Worm (Caenorhabditis elegans) whole organism, L1 larva: Measurements from ENCODE around the gene Y39F10C.3.

Source experiments
- C04F5.9 ChIP-seq: sonication (generic microtip); optimal IDR thresholded peaks from 2 replicates; lab custom pipeline; 2016; ENCODE audit warnings: missing genetic modification characterization, missing compliant biosample characterization
- alr-1 ChIP-seq: fragments of 200-800 bp; sonication (Bioruptor generic); optimal IDR thresholded peaks from 2 replicates; lab custom pipeline; 2018; ENCODE audit warnings: borderline replicate concordance, mild to moderate bottlenecking, missing genetic modification characterization, missing compliant biosample characterization
- ama-1 ChIP-seq: fragments of 150-350 bp; optimal IDR thresholded peaks from 2 replicates; lab custom pipeline; 2014
- dsc-1 ChIP-seq: sonication (generic microtip); optimal IDR thresholded peaks from 2 replicates; lab custom pipeline; 2016; ENCODE audit warnings: mild to moderate bottlenecking, missing genetic modification characterization, missing compliant biosample characterization
- efl-1 ChIP-seq, 4 experiments: fragments of 150-350 bp; optimal IDR thresholded peaks in 3 of 4; peaks in 1 of 4; 1 replicate in 1 of 4; 2 replicates in 3 of 4; lab custom pipeline; 2014; ENCODE audit warnings: missing biosample characterization in 2 of 4, missing genetic modification characterization in 2 of 4, missing genetic modification reagents in 2 of 4
- efl-3 ChIP-seq: fragments of 200-800 bp; sonication (Bioruptor generic); optimal IDR thresholded peaks from 2 replicates; lab custom pipeline; 2018; ENCODE audit warnings: mild to moderate bottlenecking, missing genetic modification characterization, missing compliant biosample characterization
- egl-13 ChIP-seq: sonication (generic microtip); optimal IDR thresholded peaks from 2 replicates; lab custom pipeline; 2016; ENCODE audit warnings: missing genotype, missing genetic modification reagents, missing genetic modification characterization, missing compliant biosample characterization
- egl-27 ChIP-seq, 2 experiments: fragments of 150-350 bp in 1 of 2; sonication (generic microtip); optimal IDR thresholded peaks; 3 replicates each; lab custom pipeline; 2017 to 2018; ENCODE audit warnings: missing biosample characterization in 2 of 2, missing genetic modification characterization in 2 of 2, missing genetic modification reagents in 2 of 2
- elt-2 ChIP-seq: sonication (generic microtip); optimal IDR thresholded peaks from 2 replicates; lab custom pipeline; 2016; ENCODE audit warnings: missing genetic modification characterization, mild to moderate bottlenecking, inconsistent platforms, missing compliant biosample characterization, missing genetic modification reagents
- ets-5 ChIP-seq: fragments of 200-800 bp; sonication (Bioruptor generic); IDR thresholded peaks from 2 replicates; pipeline ENCODE4 v1.3.6; 2022; ENCODE audit warnings: missing genetic modification characterization, missing compliant biosample characterization
- fkh-10 ChIP-seq: sonication (generic microtip); optimal IDR thresholded peaks from 2 replicates; lab custom pipeline; 2017; ENCODE audit warnings: missing biosample characterization, missing genetic modification reagents, missing genetic modification characterization
- fkh-4 ChIP-seq: sonication (generic microtip); optimal IDR thresholded peaks from 2 replicates; lab custom pipeline; 2016; ENCODE audit warnings: missing compliant biosample characterization, missing genetic modification characterization, borderline replicate concordance
- grh-1 ChIP-seq: fragments of 200-800 bp; sonication (Bioruptor generic); IDR thresholded peaks from 2 replicates; pipeline ENCODE4 v1.3.6; 2022; ENCODE audit warnings: missing genetic modification reagents, missing genetic modification characterization, missing compliant biosample characterization
- hpl-2 ChIP-seq: fragments of 150-350 bp; optimal IDR thresholded peaks from 2 replicates; lab custom pipeline; 2014; ENCODE audit warnings: missing biosample characterization, missing genetic modification reagents, missing genetic modification characterization
- jun-1 ChIP-seq: fragments of 150-350 bp; optimal IDR thresholded peaks from 2 replicates; lab custom pipeline; 2014; ENCODE audit warnings: missing biosample characterization, missing genetic modification reagents, missing genetic modification characterization
- lin-14 ChIP-seq: fragments of 200-800 bp; sonication (Bioruptor generic); optimal IDR thresholded peaks from 2 replicates; lab custom pipeline; 2018; ENCODE audit warnings: mild to moderate bottlenecking, missing genetic modification characterization, moderate library complexity, missing compliant biosample characterization
- lin-15B ChIP-seq: fragments of 150-350 bp; sonication (generic microtip); optimal IDR thresholded peaks from 3 replicates; lab custom pipeline; 2014; ENCODE audit warnings: missing biosample characterization, missing genetic modification characterization
- lir-3 ChIP-seq: sonication (generic microtip); optimal IDR thresholded peaks from 2 replicates; lab custom pipeline; 2016; ENCODE audit warnings: mild to moderate bottlenecking, missing genetic modification characterization, moderate library complexity, missing compliant biosample characterization; ENCODE audit not compliant: poor library complexity
- lsy-2 ChIP-seq, 2 experiments: fragments of 150-350 bp; optimal IDR thresholded peaks; 2 replicates each; lab custom pipeline; 2014; ENCODE audit warnings: missing biosample characterization in 2 of 2, missing genetic modification characterization in 2 of 2
- mab-9 ChIP-seq: fragments of 200-800 bp; sonication (Bioruptor generic); IDR thresholded peaks from 2 replicates; pipeline ENCODE4 v1.3.6; 2022; ENCODE audit warnings: missing genetic modification reagents, missing genetic modification characterization, missing compliant biosample characterization
- mdl-1 ChIP-seq, 2 experiments: fragments of 150-350 bp; optimal IDR thresholded peaks; 2 replicates each; lab custom pipeline; 2014 to 2017; ENCODE audit warnings: missing biosample characterization in 2 of 2, missing genetic modification characterization in 2 of 2, inconsistent platforms in 1 of 2
- mep-1 ChIP-seq: fragments of 150-350 bp; optimal IDR thresholded peaks from 2 replicates; lab custom pipeline; 2014; ENCODE audit warnings: missing biosample characterization, missing genetic modification characterization
- nhr-12 ChIP-seq: sonication (generic microtip); optimal IDR thresholded peaks from 2 replicates; lab custom pipeline; 2017; ENCODE audit warnings: missing biosample characterization, missing genetic modification characterization
- nhr-19 ChIP-seq: fragments of 200-800 bp; sonication (Bioruptor generic); conservative IDR thresholded peaks from 2 replicates; pipeline ENCODE4 v1.3.6; 2022; ENCODE audit warnings: missing genetic modification characterization, missing compliant biosample characterization
- nhr-20 ChIP-seq: sonication (generic microtip); optimal IDR thresholded peaks from 2 replicates; lab custom pipeline; 2016; ENCODE audit warnings: mild to moderate bottlenecking, missing genetic modification characterization, missing compliant biosample characterization
- nhr-71 ChIP-seq: sonication (generic microtip); optimal IDR thresholded peaks from 2 replicates; lab custom pipeline; 2016; ENCODE audit warnings: mild to moderate bottlenecking, missing genetic modification characterization, moderate library complexity, missing compliant biosample characterization
- nhr-76 ChIP-seq: sonication (generic microtip); optimal IDR thresholded peaks from 2 replicates; lab custom pipeline; 2017; ENCODE audit warnings: missing biosample characterization, missing genetic modification characterization
- nhr-77 ChIP-seq: fragments of 150-350 bp; optimal IDR thresholded peaks from 2 replicates; lab custom pipeline; 2014; ENCODE audit warnings: missing biosample characterization, missing genetic modification characterization
- nhr-85 ChIP-seq: sonication (generic microtip); peaks from one replicate; lab custom pipeline; 2016; ENCODE audit warnings: missing genetic modification characterization, inconsistent platforms, missing compliant biosample characterization
- pag-3 ChIP-seq: sonication (generic microtip); optimal IDR thresholded peaks from 2 replicates; lab custom pipeline; 2017; ENCODE audit warnings: missing genetic modification characterization, mild to moderate bottlenecking, missing compliant biosample characterization, antibody characterized with exemption, borderline replicate concordance; ENCODE audit not compliant: insufficient read depth
- rnt-1 ChIP-seq: sonication (generic microtip); optimal IDR thresholded peaks from 2 replicates; lab custom pipeline; 2016; ENCODE audit warnings: mild to moderate bottlenecking, missing genetic modification characterization, moderate library complexity, missing compliant biosample characterization
- snu-23 ChIP-seq: sonication (generic microtip); optimal IDR thresholded peaks from 2 replicates; lab custom pipeline; 2016; ENCODE audit warnings: missing genetic modification characterization, missing compliant biosample characterization
- tbx-2 ChIP-seq: sonication (generic microtip); optimal IDR thresholded peaks from 2 replicates; lab custom pipeline; 2016; ENCODE audit warnings: missing genetic modification characterization, missing compliant biosample characterization
- tlp-1 ChIP-seq: fragments of 150-350 bp; optimal IDR thresholded peaks from 2 replicates; lab custom pipeline; 2014; ENCODE audit warnings: missing biosample characterization, missing genetic modification characterization
- unc-30 ChIP-seq: sonication (generic microtip); optimal IDR thresholded peaks from 2 replicates; lab custom pipeline; 2017; ENCODE audit warnings: missing biosample characterization, missing genetic modification characterization
- unc-62 ChIP-seq: fragments of 150-350 bp; optimal IDR thresholded peaks from 2 replicates; lab custom pipeline; 2014; ENCODE audit warnings: missing biosample characterization, missing genetic modification reagents, missing genetic modification characterization
- unc-98 ChIP-seq: fragments of 200-800 bp; sonication (Bioruptor generic); IDR thresholded peaks from 2 replicates; pipeline ENCODE4 v1.3.6; 2022; ENCODE audit warnings: missing genetic modification characterization, missing compliant biosample characterization
- xbp-1 ChIP-seq: sonication (generic microtip); optimal IDR thresholded peaks from 2 replicates; lab custom pipeline; 2016; ENCODE audit warnings: missing genetic modification characterization, missing compliant biosample characterization
- zip-4 ChIP-seq: fragments of 200-800 bp; sonication (Bioruptor generic); optimal IDR thresholded peaks from 2 replicates; lab custom pipeline; 2018; ENCODE audit warnings: mild to moderate bottlenecking, missing genetic modification characterization, moderate library complexity, missing compliant biosample characterization

The Y39F10C.3 gene

ce11 chrII:667864-668263, 6.4 kb upstream of the Y39F10C.3 start:
- TF ChIP-seq efl-1 (optimal IDR thresholded peaks at IDR 0.05; lab: Kevin White, UChicago): no peak
- peak in 1 of 2 experiments; percentile 74 for TF ChIP-seq efl-1 (GFP tag; optimal IDR thresholded peaks at IDR 0.05 in 1 of 2; lab: Kevin White, UChicago)
- no peak for TF ChIP-seq nhr-19 (GFP tag; lab: Robert Waterston, UW)

DNA sequence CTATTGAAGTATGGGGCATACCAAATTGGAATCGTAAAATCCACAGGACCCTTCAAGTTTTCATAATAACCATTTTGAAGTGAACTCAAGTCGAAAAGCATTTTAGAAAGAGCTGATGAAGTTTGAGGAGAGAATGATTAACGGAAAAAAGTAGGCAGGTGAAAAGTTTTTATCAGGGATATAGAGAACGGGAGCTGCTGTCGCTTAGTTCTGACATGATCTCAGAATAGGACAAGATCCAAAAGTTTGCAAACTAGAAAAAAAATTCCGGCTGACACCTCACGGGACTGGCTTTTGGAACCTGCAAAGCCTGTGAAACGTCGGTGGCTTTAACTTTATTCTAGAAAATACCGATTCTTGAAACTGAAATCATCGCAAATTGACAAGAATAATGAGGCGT, 3.2 kb upstream of the Y39F10C.3 start, which contains the start of gene sri-46:
sri-46 (minus strand) TSS at position 101 of the 400 bp plus-strand sequence.
- no peak for TF ChIP-seq nhr-85
- TF ChIP-seq ama-1 (lab: Kevin White, UChicago): no peak
- TF ChIP-seq efl-3 (GFP tag; lab: Kevin White, UChicago): no peak
- no peak for TF ChIP-seq xbp-1 (tag; lab: Kevin White, UChicago)
- TF ChIP-seq hpl-2 (GFP tag; lab: Kevin White, UChicago): no peak
- TF ChIP-seq snu-23: no peak
- no peak for TF ChIP-seq dsc-1 (tag; lab: Kevin White, UChicago)
- no peak for TF ChIP-seq pag-3 (tag; lab: Kevin White, UChicago)
- no peak for TF ChIP-seq nhr-12 (tag; lab: Kevin White, UChicago)
- no peak for TF ChIP-seq tbx-2 (tag; lab: Kevin White, UChicago)
- TF ChIP-seq unc-98: no peak
- no peak for TF ChIP-seq tlp-1 (tag; lab: Kevin White, UChicago)
- no peak for TF ChIP-seq zip-4 (GFP tag; lab: Kevin White, UChicago)
- TF ChIP-seq unc-30 (tag; lab: Kevin White, UChicago): no peak
- no peak for TF ChIP-seq fkh-4
- TF ChIP-seq fkh-10: no peak
- TF ChIP-seq mep-1 (tag; lab: Kevin White, UChicago): no peak
- no peak for TF ChIP-seq mab-9
- no peak for TF ChIP-seq elt-2 (tag; lab: Kevin White, UChicago)

DNA sequence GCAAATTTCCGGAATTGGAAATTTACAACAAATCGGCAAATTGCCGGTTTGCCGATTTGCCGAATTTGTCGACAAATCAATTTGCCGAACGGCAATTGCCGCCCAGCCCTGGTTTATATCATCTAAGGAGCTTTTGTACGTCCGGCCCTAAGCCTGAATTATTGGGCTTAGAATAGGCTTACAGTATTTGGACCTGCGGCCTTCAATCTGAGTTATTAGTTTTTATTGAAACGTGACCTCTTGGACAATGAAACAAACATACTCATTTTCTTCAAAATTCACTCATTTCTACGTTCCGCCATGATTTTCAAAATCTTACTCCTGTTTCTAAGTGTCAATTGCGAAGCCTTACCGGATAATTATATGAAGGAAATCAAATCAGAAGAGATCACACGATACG, 1.1 kb downstream of the Y39F10C.3 start, which contains the start of gene Y39F10C.1:
Y39F10C.1 (plus strand) TSS at position 301 of the 400 bp plus-strand sequence.
- TF ChIP-seq unc-62 (GFP tag; lab: Kevin White, UChicago) (no peak), nhr-76 (tag; lab: Kevin White, UChicago) (no peak), nhr-12 (tag; lab: Kevin White, UChicago) (no peak), elt-2 (tag; lab: Kevin White, UChicago) (no peak), jun-1 (no peak), egl-13 (tag; lab: Kevin White, UChicago) (no peak), ets-5 (no peak), snu-23 (no peak), nhr-20 (tag; lab: Kevin White, UChicago) (no peak), C04F5.9 (tag; lab: Kevin White, UChicago) (no peak), lir-3 (tag; lab: Kevin White, UChicago) (no peak), egl-27 (tag; optimal IDR thresholded peaks at IDR 0.05; lab: Kevin White, UChicago) (no peak), rnt-1 (no peak), zip-4 (GFP tag; lab: Kevin White, UChicago) (no peak), lin-15B (tag; lab: Kevin White, UChicago) (no peak), lsy-2 (tag; optimal IDR thresholded peaks at IDR 0.05; lab: Kevin White, UChicago) (no peak), mdl-1 (tag; optimal IDR thresholded peaks at IDR 0.05; lab: Kevin White, UChicago) (no peak), grh-1 (GFP tag; lab: Robert Waterston, UW) (no peak), nhr-71 (no peak), alr-1 (tag; lab: Kevin White, UChicago) (no peak)

DNA sequence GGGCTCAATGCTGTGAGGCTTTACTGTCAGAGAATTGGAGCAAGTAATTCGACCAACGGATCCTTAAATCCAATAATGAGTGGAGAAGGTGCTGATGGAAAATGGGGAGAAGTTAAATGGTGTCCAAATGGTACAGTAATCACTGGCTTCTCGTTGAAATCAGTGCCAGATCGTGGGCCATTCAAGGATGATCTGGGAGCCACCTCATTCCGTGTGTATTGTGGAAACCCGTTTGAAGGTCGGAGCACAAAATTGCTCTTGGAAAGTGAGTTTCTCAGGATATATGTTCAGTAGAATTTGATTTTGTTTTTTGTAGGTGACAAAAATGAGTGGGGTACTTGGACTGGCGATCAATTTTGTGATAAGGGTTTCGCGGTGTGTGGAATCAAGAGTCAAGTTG, 1.6 kb downstream of the Y39F10C.3 start:
- no peak for TF ChIP-seq nhr-19 (GFP tag; lab: Robert Waterston, UW)
- TF ChIP-seq zip-4 (GFP tag; lab: Kevin White, UChicago): no peak
- no peak for TF ChIP-seq fkh-4
- no peak for TF ChIP-seq unc-98
- TF ChIP-seq xbp-1 (tag; lab: Kevin White, UChicago): no peak
- no peak for TF ChIP-seq nhr-77 (tag; lab: Kevin White, UChicago)
- no peak for TF ChIP-seq lin-14
- TF ChIP-seq, all 84 proteins: peak for 0
